Fruit fly (Drosophila melanogaster) whole organism, adult: ENCODE results near the gene wb.

Source experiments
- CG12768 ChIP-seq: fragments of 200-800 bp; sonication (Bioruptor generic); optimal IDR thresholded peaks from 2 replicates; lab custom pipeline; 2017; ENCODE audit warnings: missing biosample characterization, missing genetic modification characterization, mild to moderate bottlenecking, moderate library complexity, missing genetic modification reagents
- CG1620 ChIP-seq: fragments of 200-800 bp; sonication (Bioruptor generic); optimal IDR thresholded peaks from 2 replicates; lab custom pipeline; 2016; ENCODE audit warnings: missing biosample characterization, missing genetic modification characterization
- CG5204 ChIP-seq: fragments of 200-800 bp; sonication (Bioruptor generic); optimal IDR thresholded peaks from 2 replicates; lab custom pipeline; 2016; ENCODE audit warnings: missing biosample characterization, missing genetic modification characterization
- CG7045 ChIP-seq: fragments of 200-800 bp; sonication (Bioruptor generic); optimal IDR thresholded peaks from 2 replicates; lab custom pipeline; 2017; ENCODE audit warnings: missing biosample characterization, mild to moderate bottlenecking, missing genetic modification characterization
- CG7101 ChIP-seq: fragments of 200-800 bp; sonication (Bioruptor generic); optimal IDR thresholded peaks from 2 replicates; lab custom pipeline; 2018; ENCODE audit warnings: missing biosample characterization, mild to moderate bottlenecking, missing genetic modification characterization, moderate library complexity
- Clk ChIP-seq: fragments of 200-800 bp; sonication (Bioruptor generic); optimal IDR thresholded peaks from 2 replicates; lab custom pipeline; 2017; ENCODE audit warnings: missing biosample characterization, missing genetic modification characterization
- Hr96 ChIP-seq: fragments of 200-800 bp; sonication (Bioruptor generic); optimal IDR thresholded peaks from 2 replicates; lab custom pipeline; 2016; ENCODE audit warnings: missing biosample characterization, missing genetic modification characterization
- bab1 ChIP-seq: fragments of 200-800 bp; sonication (Bioruptor generic); optimal IDR thresholded peaks from 3 replicates; lab custom pipeline; 2019; ENCODE audit warnings: missing biosample characterization, mild to moderate bottlenecking, missing genetic modification characterization, moderate library complexity
- cic ChIP-seq: fragments of 200-800 bp; sonication (Bioruptor generic); optimal IDR thresholded peaks from 2 replicates; lab custom pipeline; 2017; ENCODE audit warnings: missing biosample characterization, mild to moderate bottlenecking, missing genetic modification characterization, moderate library complexity
- cnc ChIP-seq, 2 experiments: fragments of >200 bp; optimal IDR thresholded peaks; 2 replicates each; lab custom pipeline; 2017
- kay ChIP-seq: fragments of 200-800 bp; sonication (Bioruptor generic); peaks from one replicate; lab custom pipeline; 2016; ENCODE audit warnings: missing biosample characterization, missing genetic modification characterization, borderline replicate concordance
- pad ChIP-seq: fragments of 200-800 bp; sonication (Bioruptor generic); optimal IDR thresholded peaks from 3 replicates; lab custom pipeline; 2017; ENCODE audit warnings: missing biosample characterization, missing genetic modification characterization, mild to moderate bottlenecking, moderate library complexity, missing genetic modification reagents
- tj ChIP-seq: fragments of 200-800 bp; sonication (Bioruptor generic); optimal IDR thresholded peaks from 3 replicates; lab custom pipeline; 2017; ENCODE audit warnings: missing biosample characterization, mild to moderate bottlenecking, missing genetic modification characterization, moderate library complexity
- toe ChIP-seq: fragments of 200-800 bp; sonication (Bioruptor generic); optimal IDR thresholded peaks from 2 replicates; lab custom pipeline; 2016; ENCODE audit warnings: missing biosample characterization, missing genetic modification characterization

- TF ChIP-seq cic (no peak), Clk (GFP tag; lab: Kevin White, UChicago) (no peak), kay (GFP tag; lab: Kevin White, UChicago) (no peak), toe (GFP tag; lab: Kevin White, UChicago) (no peak), cnc (optimal IDR thresholded peaks at IDR 0.05; lab: Kevin White, UChicago) (no peak), CG12768 (GFP tag; lab: Kevin White, UChicago) (no peak), CG7045 (GFP tag; lab: Kevin White, UChicago) (no peak), CG1620 (GFP tag; lab: Kevin White, UChicago) (no peak), CG7101 (no peak), pad (GFP tag; lab: Kevin White, UChicago) (no peak), CG5204 (no peak), Hr96 (GFP tag; lab: Kevin White, UChicago) (no peak), bab1 (GFP tag; lab: Kevin White, UChicago) (no peak), tj (GFP tag; lab: Kevin White, UChicago) (no peak)
These were observed 36.1 kb upstream of the wb start for dm6 chr2L:14226694-14227093.
